Fruit fly (Drosophila melanogaster): ENCODE measurements around the gene CG17746.

The CG17746 gene

dm6 chr3L:3225769-3226457, 13.5 kb downstream of the CG17746 start (continued):
- TF ChIP-seq Optix (GFP tag; IDR thresholded peaks at IDR 0.05), result no peak
- TF ChIP-seq CG32532 (GFP tag; IDR thresholded peaks at IDR 0.05), result peak; percentile 55; the same call in 1 of the 2 replicates
- no peak for TF ChIP-seq kah (GFP tag; optimal IDR thresholded peaks at IDR 0.05)
- TF ChIP-seq CG11247 (GFP tag; IDR thresholded peaks at IDR 0.05), result no peak
- peak; percentile 3 for TF ChIP-seq dm (GFP tag; optimal IDR thresholded peaks at IDR 0.05)
- 0 out of 3 replicates have a peak, but pooled peaks have one; percentile 5 for TF ChIP-seq Doc3 (GFP tag; IDR thresholded peaks at IDR 0.05; ENCODE audit: partially characterized antibody)
- no peak for TF ChIP-seq CG15011 (GFP tag; optimal IDR thresholded peaks at IDR 0.05)
- no peak for TF ChIP-seq ewg (GFP tag; optimal IDR thresholded peaks at IDR 0.05)
- TF ChIP-seq Deaf1 (tag; optimal IDR thresholded peaks at IDR 0.05), result no peak
- no peak for TF ChIP-seq peb (GFP tag; IDR thresholded peaks at IDR 0.05)
- 0 out of 3 replicates have a peak, but pooled peaks have one; percentile 18 for TF ChIP-seq hb (GFP tag; IDR thresholded peaks at IDR 0.05; ENCODE audit: partially characterized antibody)
- peak; percentile 23 for TF ChIP-seq CG10543 (GFP tag; optimal IDR thresholded peaks at IDR 0.05)
- peak; percentile 6 for TF ChIP-seq NfI (GFP tag; optimal IDR thresholded peaks at IDR 0.05)
- TF ChIP-seq CG7987 (GFP tag; optimal IDR thresholded peaks at IDR 0.05), result peak; percentile 54
- no peak for TF ChIP-seq Dek (tag; optimal IDR thresholded peaks at IDR 0.05)
- peak; percentile 60 for TF ChIP-seq CG34376 (GFP tag; optimal IDR thresholded peaks at IDR 0.05)
- no peak for TF ChIP-seq CG15073 (GFP tag; optimal IDR thresholded peaks at IDR 0.05)
- peak; percentile 28; the same call in 1 of the 3 replicates for TF ChIP-seq CG34422 (GFP tag; IDR thresholded peaks at IDR 0.05)
- no peak for TF ChIP-seq tio (GFP tag; optimal IDR thresholded peaks at IDR 0.05)
- TF ChIP-seq sima (GFP tag; optimal IDR thresholded peaks at IDR 0.05), result no peak
- peak; percentile 95 to 99 for TF ChIP-seq Trl (optimal IDR thresholded peaks at IDR 0.05)
- peak; percentile 67 for TF ChIP-seq Trl (GFP tag; optimal IDR thresholded peaks at IDR 0.05)
- no peak for TF ChIP-seq hbn (GFP tag; IDR thresholded peaks at IDR 0.05; ENCODE audit: partially characterized antibody)
- no peak for TF ChIP-seq Asciz (GFP tag; optimal IDR thresholded peaks at IDR 0.05)
- TF ChIP-seq CG18599 (GFP tag; optimal IDR thresholded peaks at IDR 0.05), result no peak
- peak; percentile 6; the same call in 1 of the 2 replicates for TF ChIP-seq onecut (GFP tag; IDR thresholded peaks at IDR 0.05)
- no peak for TF ChIP-seq Ets97D (GFP tag; optimal IDR thresholded peaks at IDR 0.05)
- no peak for TF ChIP-seq NC2α (GFP tag; optimal IDR thresholded peaks at IDR 0.05)
- no peak for TF ChIP-seq CG4360 (GFP tag; IDR thresholded peaks at IDR 0.05)
- TF ChIP-seq H15 (GFP tag; IDR thresholded peaks at IDR 0.05), result no peak
- TF ChIP-seq gfzf (GFP tag; optimal IDR thresholded peaks at IDR 0.05), result no peak
- TF ChIP-seq disco-r (GFP tag; optimal IDR thresholded peaks at IDR 0.05), result peak; percentile 17
- TF ChIP-seq sens-2 (GFP tag; IDR thresholded peaks at IDR 0.05), result no peak
- no peak for TF ChIP-seq h (optimal IDR thresholded peaks at IDR 0.05)
- no peak for TF ChIP-seq CG7357 (GFP tag; IDR thresholded peaks at IDR 0.05)
- no peak for TF ChIP-seq ATbp (GFP tag; optimal IDR thresholded peaks at IDR 0.05)
- no peak for TF ChIP-seq Bgb (GFP tag; IDR thresholded peaks at IDR 0.05; ENCODE audit: partially characterized antibody)
- TF ChIP-seq lilli (GFP tag; optimal IDR thresholded peaks at IDR 0.05), result no peak
- TF ChIP-seq CG33557 (GFP tag; optimal IDR thresholded peaks at IDR 0.05), result no peak
- peak; percentile 9 for TF ChIP-seq vfl (GFP tag; optimal IDR thresholded peaks at IDR 0.05)
- TF ChIP-seq Sry-δ (GFP tag; optimal IDR thresholded peaks at IDR 0.05), result no peak
- no peak; the same call in 1 of the 2 replicates for TF ChIP-seq rib (GFP tag; IDR thresholded peaks at IDR 0.05)
- no peak for TF ChIP-seq toy (GFP tag; IDR thresholded peaks at IDR 0.05)
- no peak for TF ChIP-seq CG16813 (GFP tag; IDR thresholded peaks at IDR 0.05; ENCODE audit: partially characterized antibody)
- no peak for TF ChIP-seq esg (GFP tag; conservative IDR thresholded peaks at IDR 0.05)
- peak; percentile 34 for TF ChIP-seq ftz-f1 (GFP tag; optimal IDR thresholded peaks at IDR 0.05)
- no peak for TF ChIP-seq CG4424 (GFP tag; optimal IDR thresholded peaks at IDR 0.05)
- no peak; the same call in 2 of the 3 replicates for TF ChIP-seq HLH4C (GFP tag; IDR thresholded peaks at IDR 0.05; ENCODE audit: partially characterized antibody)
- 0 out of 3 replicates have a peak, but pooled peaks have one; percentile 15 for TF ChIP-seq zen2 (GFP tag; IDR thresholded peaks at IDR 0.05; ENCODE audit: partially characterized antibody)
- no peak for TF ChIP-seq Sry-β (GFP tag; optimal IDR thresholded peaks at IDR 0.05)

Data from whole organism, embryonic.